Worm (Caenorhabditis elegans): ENCODE results near the gene srh-73.

DNA sequence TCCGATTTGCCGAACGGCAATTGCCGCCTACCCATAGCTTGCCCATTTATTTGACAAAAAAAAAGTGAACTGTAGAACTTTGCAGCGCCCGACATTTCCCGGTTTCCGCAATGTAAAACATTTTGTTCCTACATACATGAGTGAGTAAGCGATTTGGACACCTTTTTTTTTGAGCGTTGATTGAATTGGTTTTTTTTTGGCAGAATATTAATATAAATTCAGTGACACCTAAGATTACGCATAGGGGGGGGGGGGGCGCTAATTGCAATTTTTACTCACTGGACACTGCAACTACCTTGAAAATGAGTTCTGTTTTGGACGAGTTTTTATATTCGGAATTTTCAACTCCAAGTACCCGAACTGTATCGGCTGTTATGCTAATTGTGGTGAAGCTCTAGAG, 13.6 kb downstream of the srh-73 start, which contains the start of gene srx-118:
- TF ChIP-seq flt-1 (GFP tag; IDR thresholded peaks at IDR 0.05): no peak
- TF ChIP-seq T22C8.4 (GFP tag; IDR thresholded peaks at IDR 0.05): no peak
- TF ChIP-seq ref-1 (GFP tag; conservative IDR thresholded peaks at IDR 0.05): no peak
- no peak for TF ChIP-seq med-1 (GFP tag; optimal IDR thresholded peaks at IDR 0.05; ENCODE audit: insufficient read depth)
- no peak for TF ChIP-seq klf-2 (GFP tag; conservative IDR thresholded peaks at IDR 0.05)

Data from whole organism, midembryonic.